Worm (Caenorhabditis elegans) whole organism, L3 larva: ENCODE data around the gene rap-3.
A peak's percentile ranks its signal among the peaks of the same experiment; 100 is the strongest.

Experiments
- ZK546.5 ChIP-seq: sonication (generic microtip); optimal IDR thresholded peaks from 2 replicates; lab custom pipeline; 2017; ENCODE audit warnings: missing biosample characterization, missing genetic modification characterization
- ama-1 ChIP-seq: fragments of 150-350 bp; optimal IDR thresholded peaks from 2 replicates; lab custom pipeline; 2018
- ceh-16 ChIP-seq: sonication (generic microtip); optimal IDR thresholded peaks from 2 replicates; lab custom pipeline; 2017; ENCODE audit warnings: missing biosample characterization, missing genetic modification characterization
- ceh-28 ChIP-seq: fragments of 150-350 bp; optimal IDR thresholded peaks from 2 replicates; lab custom pipeline; 2014; ENCODE audit warnings: missing biosample characterization, missing genetic modification reagents, missing genetic modification characterization
- ceh-9 ChIP-seq: sonication (generic microtip); optimal IDR thresholded peaks from 2 replicates; lab custom pipeline; 2018; ENCODE audit warnings: missing biosample characterization, missing genetic modification characterization
- daf-12 ChIP-seq: fragments of 150-350 bp; optimal IDR thresholded peaks from 2 replicates; lab custom pipeline; 2014; ENCODE audit warnings: missing biosample characterization, missing genetic modification reagents, missing genetic modification characterization
- egl-27 ChIP-seq: sonication (generic microtip); optimal IDR thresholded peaks from 4 replicates; lab custom pipeline; 2017; ENCODE audit warnings: missing biosample characterization, missing genetic modification reagents, missing genetic modification characterization
- elt-1 ChIP-seq: fragments of 150-350 bp; optimal IDR thresholded peaks from 2 replicates; lab custom pipeline; 2014; ENCODE audit warnings: missing biosample characterization, missing genetic modification characterization
- elt-2 ChIP-seq: sonication (generic microtip); optimal IDR thresholded peaks from 2 replicates; lab custom pipeline; 2016; ENCODE audit warnings: missing genetic modification reagents, mild to moderate bottlenecking, missing genetic modification characterization, missing compliant biosample characterization
- elt-3 ChIP-seq, 3 experiments: fragments of 150-350 bp in 1 of 3; sonication (generic microtip) in 2 of 3; optimal IDR thresholded peaks; 2 replicates in 2 of 3; 4 replicates in 1 of 3; lab custom pipeline; 2014 to 2017; ENCODE audit warnings: missing biosample characterization in 3 of 3, missing genetic modification characterization in 3 of 3
- eor-1 ChIP-seq, 2 experiments: fragments of 150-350 bp; optimal IDR thresholded peaks; 2 replicates each; lab custom pipeline; 2014 to 2018; ENCODE audit warnings: missing biosample characterization in 2 of 2, missing genetic modification characterization in 2 of 2
- fkh-10 ChIP-seq: sonication (generic microtip); optimal IDR thresholded peaks from 2 replicates; lab custom pipeline; 2017; ENCODE audit warnings: missing biosample characterization, missing genetic modification reagents, missing genetic modification characterization
- fkh-2 ChIP-seq: fragments of 150-350 bp; optimal IDR thresholded peaks from 2 replicates; lab custom pipeline; 2014; ENCODE audit warnings: missing biosample characterization, missing genetic modification reagents, missing genetic modification characterization
- fos-1 ChIP-seq: fragments of 150-350 bp; optimal IDR thresholded peaks from 2 replicates; lab custom pipeline; 2014; ENCODE audit warnings: missing biosample characterization, missing genetic modification characterization
- hmg-11 ChIP-seq: sonication (generic microtip); optimal IDR thresholded peaks from 2 replicates; lab custom pipeline; 2016; ENCODE audit warnings: missing genetic modification characterization, missing compliant biosample characterization
- jun-1 ChIP-seq: fragments of 150-350 bp; optimal IDR thresholded peaks from 2 replicates; lab custom pipeline; 2014; ENCODE audit warnings: missing biosample characterization, missing genetic modification reagents, missing genetic modification characterization
- lin-15B ChIP-seq: fragments of 150-350 bp; optimal IDR thresholded peaks from 2 replicates; lab custom pipeline; 2014; ENCODE audit warnings: missing biosample characterization, missing genetic modification characterization
- lin-39 ChIP-seq: fragments of 150-350 bp; optimal IDR thresholded peaks from 2 replicates; lab custom pipeline; 2018; ENCODE audit warnings: missing biosample characterization, missing genetic modification reagents, missing genetic modification characterization
- lsy-12 ChIP-seq: sonication (generic microtip); optimal IDR thresholded peaks from 2 replicates; lab custom pipeline; 2016; ENCODE audit warnings: mild to moderate bottlenecking, missing genetic modification characterization, missing compliant biosample characterization
- mdl-1 ChIP-seq: fragments of 150-350 bp; optimal IDR thresholded peaks from 2 replicates; lab custom pipeline; 2014; ENCODE audit warnings: missing biosample characterization, missing genetic modification characterization
- mml-1 ChIP-seq: fragments of 150-350 bp; sonication (generic microtip); optimal IDR thresholded peaks from 3 replicates; lab custom pipeline; 2014; ENCODE audit warnings: missing biosample characterization, missing genetic modification characterization
- nfya-1 ChIP-seq: sonication (generic microtip); optimal IDR thresholded peaks from 2 replicates; lab custom pipeline; 2017; ENCODE audit warnings: missing genetic modification characterization, mild to moderate bottlenecking, missing compliant biosample characterization, antibody characterized with exemption, moderate library complexity; ENCODE audit not compliant: insufficient read depth
- nhr-23 ChIP-seq: fragments of 150-350 bp; optimal IDR thresholded peaks from 2 replicates; lab custom pipeline; 2014; ENCODE audit warnings: missing biosample characterization, missing genetic modification reagents, missing genetic modification characterization
- nhr-237 ChIP-seq: fragments of 150-350 bp; optimal IDR thresholded peaks from 2 replicates; lab custom pipeline; 2014; ENCODE audit warnings: missing biosample characterization, missing genetic modification characterization
- nhr-25 ChIP-seq: sonication (generic microtip); optimal IDR thresholded peaks from 2 replicates; lab custom pipeline; 2017; ENCODE audit warnings: missing biosample characterization, missing genetic modification characterization
- nhr-28 ChIP-seq: fragments of 150-350 bp; optimal IDR thresholded peaks from 2 replicates; lab custom pipeline; 2014; ENCODE audit warnings: missing biosample characterization, missing genetic modification characterization
- nhr-43 ChIP-seq: sonication (generic microtip); optimal IDR thresholded peaks from 2 replicates; lab custom pipeline; 2016; ENCODE audit warnings: mild to moderate bottlenecking, missing genetic modification characterization, missing compliant biosample characterization; ENCODE audit not compliant: poor library complexity, severe bottlenecking
- nhr-76 ChIP-seq: fragments of 150-350 bp; sonication (generic microtip); optimal IDR thresholded peaks from 5 replicates; lab custom pipeline; 2014; ENCODE audit warnings: missing biosample characterization, missing genetic modification characterization
- pha-4 ChIP-seq: fragments of 150-350 bp; optimal IDR thresholded peaks from 2 replicates; lab custom pipeline; 2014; ENCODE audit warnings: missing biosample characterization, missing genetic modification reagents, missing genetic modification characterization
- pqm-1 ChIP-seq: fragments of 150-350 bp; optimal IDR thresholded peaks from 2 replicates; lab custom pipeline; 2017; ENCODE audit warnings: missing biosample characterization, missing genetic modification characterization, inconsistent platforms
- sea-2 ChIP-seq: fragments of 150-350 bp; sonication (generic microtip); optimal IDR thresholded peaks from 4 replicates; lab custom pipeline; 2014; ENCODE audit warnings: missing biosample characterization, missing genetic modification reagents, missing genetic modification characterization
- skn-1 ChIP-seq: fragments of 150-350 bp; optimal IDR thresholded peaks from 2 replicates; lab custom pipeline; 2014; ENCODE audit warnings: missing biosample characterization, missing genetic modification characterization
- snpc-4 ChIP-seq: fragments of 150-350 bp; optimal IDR thresholded peaks from 2 replicates; lab custom pipeline; 2014; ENCODE audit warnings: missing biosample characterization, missing genetic modification characterization
- tbx-2 ChIP-seq: sonication (generic microtip); optimal IDR thresholded peaks from 2 replicates; lab custom pipeline; 2016; ENCODE audit warnings: mild to moderate bottlenecking, missing genetic modification characterization, missing compliant biosample characterization
- unc-39 ChIP-seq: sonication (generic microtip); optimal IDR thresholded peaks from 4 replicates; lab custom pipeline; 2017; ENCODE audit warnings: missing biosample characterization, missing genetic modification characterization
- zag-1 ChIP-seq: fragments of 150-350 bp; optimal IDR thresholded peaks from 2 replicates; lab custom pipeline; 2014; ENCODE audit warnings: missing biosample characterization, missing genetic modification characterization
- ztf-4 ChIP-seq: fragments of 150-350 bp; optimal IDR thresholded peaks from 2 replicates; lab custom pipeline; 2014; ENCODE audit warnings: missing biosample characterization, missing genetic modification characterization

The rap-3 gene

ce11 chrIV:11176967-11177366 lies at the start of gene rap-3:
Gene rap-3, plus strand, starts transcription at chrIV:11177267.
- no peak for TF ChIP-seq ceh-16 (tag; lab: Kevin White, UChicago)
- no peak for TF ChIP-seq ztf-4 (tag; lab: Kevin White, UChicago)
- TF ChIP-seq hmg-11 (tag; lab: Kevin White, UChicago), result no peak
- TF ChIP-seq skn-1 (tag; lab: Kevin White, UChicago), result no peak
- TF ChIP-seq lin-15B (tag; lab: Kevin White, UChicago), result no peak
- TF ChIP-seq nhr-76, result no peak
- no peak for TF ChIP-seq zag-1
- no peak for TF ChIP-seq pha-4 (tag; lab: Kevin White, UChicago)
- no peak for TF ChIP-seq ceh-9 (tag; lab: Kevin White, UChicago)
- TF ChIP-seq tbx-2, result no peak
- no peak for TF ChIP-seq nhr-43
- no peak for TF ChIP-seq unc-39 (tag; lab: Kevin White, UChicago)
- TF ChIP-seq elt-2 (tag; lab: Kevin White, UChicago), result no peak

- peak; percentile 11 for TF ChIP-seq pqm-1
- TF ChIP-seq nfya-1, result peak; percentile 44
- no peak for TF ChIP-seq ceh-16 (tag; lab: Kevin White, UChicago)
- peak; percentile 29 for TF ChIP-seq pha-4 (tag; lab: Kevin White, UChicago)
- TF ChIP-seq elt-2 (tag; lab: Kevin White, UChicago), result peak; percentile 58
- TF ChIP-seq fos-1 (tag; lab: Kevin White, UChicago), result no peak
- no peak for TF ChIP-seq nhr-28 (tag; lab: Kevin White, UChicago)
- TF ChIP-seq lin-39 (tag; lab: Kevin White, UChicago), result no peak
- no peak for TF ChIP-seq jun-1 (tag; lab: Kevin White, UChicago)
Measured at ce11 chrIV:11130774-11131173, 46.3 kb upstream of the rap-3 start.

ce11 chrIV:11131268-11131667 lies 45.8 kb upstream of the rap-3 start, which contains the start of gene ard-1:
Gene ard-1, plus strand, starts transcription at chrIV:11131279.
- TF ChIP-seq elt-1, result no peak
- no peak for TF ChIP-seq lsy-12 (tag; lab: Kevin White, UChicago)
- no peak for TF ChIP-seq pha-4 (tag; lab: Kevin White, UChicago)
- TF ChIP-seq ceh-28 (tag; lab: Kevin White, UChicago), result no peak
- TF ChIP-seq fkh-2 (tag; lab: Kevin White, UChicago), result no peak
- no peak for TF ChIP-seq nhr-237 (tag; lab: Kevin White, UChicago)
- no peak for TF ChIP-seq daf-12 (tag; lab: Kevin White, UChicago)

ce11 chrIV:11142314-11143227 lies 34.5 kb upstream of the rap-3 start, which contains the start of gene skih-2:
Gene skih-2, minus strand, starts transcription at chrIV:11142364.
- no peak for TF ChIP-seq eor-1 (tag; optimal IDR thresholded peaks at IDR 0.05; lab: Kevin White, UChicago)
- peak; percentile 14 for TF ChIP-seq nhr-25
- TF ChIP-seq nfya-1, result peak; percentile 62
- TF ChIP-seq mml-1 (tag; lab: Kevin White, UChicago), result no peak
- no peak for TF ChIP-seq elt-3 (tag; optimal IDR thresholded peaks at IDR 0.05; lab: Kevin White, UChicago)
- no peak for TF ChIP-seq mdl-1 (tag; lab: Kevin White, UChicago)
- no peak for TF ChIP-seq ama-1 (lab: Kevin White, UChicago)
- TF ChIP-seq egl-27 (tag; lab: Kevin White, UChicago), result no peak
- TF ChIP-seq lin-15B (tag; lab: Kevin White, UChicago), result peak; percentile 28
- no peak for TF ChIP-seq sea-2
- TF ChIP-seq fkh-10 (GFP tag; lab: Kevin White, UChicago), result no peak
- no peak for TF ChIP-seq skn-1 (tag; lab: Kevin White, UChicago)
- TF ChIP-seq ceh-28 (tag; lab: Kevin White, UChicago), result no peak
- TF ChIP-seq pqm-1, result no peak
- TF ChIP-seq nhr-76, result no peak
- peak; percentile 33 for TF ChIP-seq nhr-23 (tag; lab: Kevin White, UChicago)
- TF ChIP-seq snpc-4 (tag; lab: Kevin White, UChicago), result no peak
- no peak for TF ChIP-seq ZK546.5 (tag; lab: Kevin White, UChicago)
- no peak for TF ChIP-seq zag-1
- no peak for TF ChIP-seq fos-1 (tag; lab: Kevin White, UChicago)
- TF ChIP-seq elt-1, result no peak
- TF ChIP-seq elt-2 (tag; lab: Kevin White, UChicago), result no peak
- TF ChIP-seq ztf-4 (tag; lab: Kevin White, UChicago), result no peak
- TF ChIP-seq pha-4 (tag; lab: Kevin White, UChicago), result peak; percentile 73
- TF ChIP-seq, all 47 proteins: peak for 5
